Fruit fly (Drosophila melanogaster) whole organism, prepupa: ENCODE results near the gene CG34300.
A peak's percentile ranks its signal among the peaks of the same experiment; 100 is the strongest.

Experiments
- CG10631 ChIP-seq: fragments of 200-800 bp; sonication (Bioruptor generic); optimal IDR thresholded peaks from 2 replicates; lab custom pipeline; 2016; ENCODE audit warnings: missing biosample characterization, missing genetic modification characterization
- CG11762 ChIP-seq: fragments of 200-800 bp; sonication (Bioruptor generic); optimal IDR thresholded peaks from 3 replicates; lab custom pipeline; 2016; ENCODE audit warnings: missing biosample characterization, missing genetic modification characterization; ENCODE audit not compliant: insufficient read depth
- CG11902 ChIP-seq: fragments of 200-800 bp; sonication (Bioruptor generic); optimal IDR thresholded peaks from 3 replicates; lab custom pipeline; 2016; ENCODE audit warnings: missing biosample characterization, missing genetic modification characterization
- CG15336 ChIP-seq: fragments of 200-800 bp; sonication (Bioruptor generic); IDR thresholded peaks from 2 replicates; pipeline ENCODE4 v1.3.6; 2022; ENCODE audit warnings: missing biosample characterization, missing genetic modification characterization
- CG1621 ChIP-seq: fragments of 200-800 bp; sonication (Bioruptor generic); optimal IDR thresholded peaks from 3 replicates; lab custom pipeline; 2018; ENCODE audit warnings: missing biosample characterization, mild to moderate bottlenecking, missing genetic modification characterization
- CG16779 ChIP-seq: fragments of 200-800 bp; sonication (Bioruptor generic); optimal IDR thresholded peaks from 3 replicates; lab custom pipeline; 2017; ENCODE audit warnings: missing biosample characterization, mild to moderate bottlenecking, missing genetic modification characterization
- CG3032 ChIP-seq: fragments of 200-800 bp; optimal IDR thresholded peaks from 2 replicates; lab custom pipeline; 2019; ENCODE audit warnings: missing biosample characterization, mild to moderate bottlenecking, missing genetic modification characterization, moderate library complexity
- CG31627 ChIP-seq: fragments of 200-800 bp; sonication (Bioruptor generic); optimal IDR thresholded peaks from 3 replicates; lab custom pipeline; 2016; ENCODE audit warnings: missing biosample characterization, missing genetic modification characterization
- CG32006 ChIP-seq: fragments of 200-800 bp; sonication (Bioruptor generic); optimal IDR thresholded peaks from 3 replicates; lab custom pipeline; 2017; ENCODE audit warnings: missing biosample characterization, mild to moderate bottlenecking, missing genetic modification characterization
- CG34406 ChIP-seq: fragments of 200-800 bp; sonication (Bioruptor generic); optimal IDR thresholded peaks from 3 replicates; lab custom pipeline; 2016; ENCODE audit warnings: missing biosample characterization, missing genetic modification characterization
- CG3919 ChIP-seq: fragments of 200-800 bp; sonication (Bioruptor generic); optimal IDR thresholded peaks from 3 replicates; lab custom pipeline; 2016; ENCODE audit warnings: missing biosample characterization, missing genetic modification characterization
- CG6163 ChIP-seq: fragments of 200-800 bp; sonication (Bioruptor generic); IDR thresholded peaks from 3 replicates; pipeline ENCODE4 v1.3.6; 2022; ENCODE audit warnings: missing biosample characterization, missing genetic modification characterization
- CG6792 ChIP-seq: fragments of 200-800 bp; sonication (Bioruptor generic); optimal IDR thresholded peaks from 3 replicates; lab custom pipeline; 2016; ENCODE audit warnings: missing biosample characterization, missing genetic modification characterization
- CG6808 ChIP-seq: fragments of 200-800 bp; sonication (Bioruptor generic); optimal IDR thresholded peaks from 3 replicates; lab custom pipeline; 2017; ENCODE audit warnings: missing biosample characterization, missing genetic modification characterization, mild to moderate bottlenecking, moderate library complexity, missing genetic modification reagents
- CG6854 ChIP-seq: fragments of 200-800 bp; sonication (Bioruptor generic); optimal IDR thresholded peaks from 2 replicates; lab custom pipeline; 2017; ENCODE audit warnings: missing biosample characterization, mild to moderate bottlenecking, missing genetic modification characterization
- CG8319 ChIP-seq: fragments of 200-800 bp; sonication (Bioruptor generic); optimal IDR thresholded peaks from 3 replicates; lab custom pipeline; 2016; ENCODE audit warnings: missing biosample characterization, missing genetic modification characterization
- Eip75B ChIP-seq: fragments of 200-800 bp; sonication (Bioruptor generic); optimal IDR thresholded peaks from 3 replicates; lab custom pipeline; 2016; ENCODE audit warnings: missing biosample characterization, missing genetic modification characterization
- Eip78C ChIP-seq: fragments of 200-800 bp; sonication (Bioruptor generic); peaks from one replicate; lab custom pipeline; 2016; ENCODE audit warnings: missing biosample characterization, missing genetic modification characterization
- Eip93F ChIP-seq: fragments of 200-800 bp; sonication (Bioruptor generic); optimal IDR thresholded peaks from 2 replicates; lab custom pipeline; 2016; ENCODE audit warnings: missing biosample characterization, mild to moderate bottlenecking, missing genetic modification characterization
- Ets21C ChIP-seq: fragments of 200-800 bp; sonication (Bioruptor generic); optimal IDR thresholded peaks from 3 replicates; lab custom pipeline; 2016; ENCODE audit warnings: missing biosample characterization, missing genetic modification characterization
- Ets96B ChIP-seq: fragments of 200-800 bp; optimal IDR thresholded peaks from 2 replicates; lab custom pipeline; 2019; ENCODE audit warnings: missing biosample characterization, mild to moderate bottlenecking, missing genetic modification characterization, moderate library complexity
- Gug ChIP-seq: fragments of 200-800 bp; sonication (Bioruptor generic); IDR thresholded peaks from 2 replicates; pipeline ENCODE4 v1.3.6; 2022; ENCODE audit warnings: missing biosample characterization, missing genetic modification characterization
- Hr38 ChIP-seq: sonication (Bioruptor generic); optimal IDR thresholded peaks from 2 replicates; lab custom pipeline; 2016; ENCODE audit warnings: missing biosample characterization, missing genetic modification characterization
- Hr39 ChIP-seq: fragments of 200-800 bp; sonication (Bioruptor generic); optimal IDR thresholded peaks from 2 replicates; lab custom pipeline; 2016; ENCODE audit warnings: missing biosample characterization, missing genetic modification characterization
- Hr4 ChIP-seq: fragments of 200-800 bp; sonication (Bioruptor generic); optimal IDR thresholded peaks from 3 replicates; lab custom pipeline; 2016; ENCODE audit warnings: missing biosample characterization, missing genetic modification characterization
- Lpt ChIP-seq: fragments of 200-800 bp; sonication (Bioruptor generic); optimal IDR thresholded peaks from 3 replicates; lab custom pipeline; 2016; ENCODE audit warnings: missing biosample characterization, missing genetic modification characterization
- Met ChIP-seq: fragments of 200-800 bp; sonication (Bioruptor generic); optimal IDR thresholded peaks from 3 replicates; lab custom pipeline; 2016; ENCODE audit warnings: missing biosample characterization, missing genetic modification characterization
- Smox ChIP-seq: fragments of 200-800 bp; sonication (Bioruptor generic); optimal IDR thresholded peaks from 3 replicates; lab custom pipeline; 2016; ENCODE audit warnings: missing biosample characterization, missing genetic modification characterization
- Sox102F ChIP-seq: fragments of 200-800 bp; sonication (Bioruptor generic); optimal IDR thresholded peaks from 2 replicates; lab custom pipeline; 2016; ENCODE audit warnings: missing biosample characterization, mild to moderate bottlenecking, missing genetic modification characterization
- Sox14 ChIP-seq: fragments of 200-800 bp; sonication (Bioruptor generic); optimal IDR thresholded peaks from 3 replicates; lab custom pipeline; 2016; ENCODE audit warnings: missing biosample characterization, missing genetic modification characterization
- achi ChIP-seq: fragments of 200-800 bp; sonication (Bioruptor generic); optimal IDR thresholded peaks from 3 replicates; lab custom pipeline; 2016; ENCODE audit warnings: missing biosample characterization, missing genetic modification characterization
- acj6 ChIP-seq: fragments of 200-800 bp; sonication (Bioruptor generic); optimal IDR thresholded peaks from 3 replicates; lab custom pipeline; 2016; ENCODE audit warnings: missing biosample characterization, missing genetic modification characterization
- cyc ChIP-seq: fragments of 200-800 bp; sonication (Bioruptor generic); optimal IDR thresholded peaks from 3 replicates; lab custom pipeline; 2016; ENCODE audit warnings: missing biosample characterization, missing genetic modification characterization
- dac ChIP-seq: fragments of 200-800 bp; sonication (Bioruptor generic); optimal IDR thresholded peaks from 2 replicates; lab custom pipeline; 2017; ENCODE audit warnings: missing biosample characterization, mild to moderate bottlenecking, missing genetic modification characterization
- dsx ChIP-seq: fragments of 200-800 bp; optimal IDR thresholded peaks from 3 replicates; lab custom pipeline; 2019; ENCODE audit warnings: missing biosample characterization, mild to moderate bottlenecking, missing genetic modification characterization, moderate library complexity; ENCODE audit not compliant: poor library complexity, severe bottlenecking
- eg ChIP-seq: fragments of 200-800 bp; sonication (Bioruptor generic); IDR thresholded peaks from 3 replicates; pipeline ENCODE4 v1.3.6; 2022; ENCODE audit warnings: missing biosample characterization, missing genetic modification characterization
- esn ChIP-seq: fragments of 200-800 bp; sonication (Bioruptor generic); optimal IDR thresholded peaks from 2 replicates; lab custom pipeline; 2016; ENCODE audit warnings: missing biosample characterization, mild to moderate bottlenecking, missing genetic modification characterization, moderate library complexity
- fd59A ChIP-seq: fragments of 200-800 bp; sonication (Bioruptor generic); optimal IDR thresholded peaks from 2 replicates; lab custom pipeline; 2017; ENCODE audit warnings: missing biosample characterization, mild to moderate bottlenecking, missing genetic modification characterization, missing genetic modification reagents
- fkh ChIP-seq: fragments of 200-800 bp; sonication (Bioruptor generic); optimal IDR thresholded peaks from 3 replicates; lab custom pipeline; 2017; ENCODE audit warnings: missing biosample characterization, mild to moderate bottlenecking, missing genetic modification characterization, moderate library complexity
- lz ChIP-seq: fragments of 200-800 bp; sonication (Bioruptor generic); optimal IDR thresholded peaks from 3 replicates; lab custom pipeline; 2016; ENCODE audit warnings: missing biosample characterization, missing genetic modification characterization
- net ChIP-seq: fragments of 200-800 bp; sonication (Bioruptor generic); optimal IDR thresholded peaks from 3 replicates; lab custom pipeline; 2016; ENCODE audit warnings: missing biosample characterization, missing genetic modification characterization
- pdm3 ChIP-seq: fragments of 200-800 bp; sonication (Bioruptor generic); optimal IDR thresholded peaks from 3 replicates; lab custom pipeline; 2016; ENCODE audit warnings: missing biosample characterization, missing genetic modification characterization
- spab ChIP-seq: fragments of 200-800 bp; sonication (Bioruptor generic); optimal IDR thresholded peaks from 2 replicates; lab custom pipeline; 2017; ENCODE audit warnings: missing biosample characterization, mild to moderate bottlenecking, missing genetic modification characterization, missing genetic modification reagents
- ss ChIP-seq, 2 experiments: fragments of 200-800 bp; sonication (Bioruptor generic); optimal IDR thresholded peaks; 2 replicates in 1 of 2; 3 replicates in 1 of 2; lab custom pipeline; 2017 to 2018; ENCODE audit warnings: mild to moderate bottlenecking in 2 of 2, missing biosample characterization in 2 of 2, missing genetic modification characterization in 2 of 2, moderate library complexity in 1 of 2
- svp ChIP-seq: fragments of 200-800 bp; sonication (Bioruptor generic); peaks from one replicate; lab custom pipeline; 2016; ENCODE audit warnings: missing biosample characterization, missing genetic modification characterization
- topi ChIP-seq: fragments of 200-800 bp; sonication (Bioruptor generic); optimal IDR thresholded peaks from 3 replicates; lab custom pipeline; 2016; ENCODE audit warnings: missing biosample characterization, missing genetic modification characterization
- vri ChIP-seq: fragments of 200-800 bp; sonication (Bioruptor generic); optimal IDR thresholded peaks from 3 replicates; lab custom pipeline; 2016; ENCODE audit warnings: missing biosample characterization, mild to moderate bottlenecking, missing genetic modification characterization

CG34300 gene

dm6 chr3R:30297652-30298051, 8.8 kb downstream of the CG34300 start:
- peak; percentile 11 for TF ChIP-seq Met
- TF ChIP-seq esn (GFP tag; lab: Kevin White, UChicago), result no peak
- TF ChIP-seq topi (GFP tag; lab: Kevin White, UChicago), result no peak
- no peak for TF ChIP-seq CG1621
- TF ChIP-seq CG16779 (tag; lab: Kevin White, UChicago), result no peak
- TF ChIP-seq CG11762, result no peak
- peak in 1 of 2 experiments; percentile 34 for TF ChIP-seq ss (GFP tag; optimal IDR thresholded peaks at IDR 0.05; lab: Kevin White, UChicago)
- peak; percentile 85 for TF ChIP-seq svp (GFP tag; lab: Kevin White, UChicago)
- no peak for TF ChIP-seq CG31627
- TF ChIP-seq CG6854, result no peak
- no peak for TF ChIP-seq CG6792 (GFP tag; lab: Kevin White, UChicago)
- no peak for TF ChIP-seq Hr38 (GFP tag; lab: Kevin White, UChicago)
- TF ChIP-seq Eip78C, result no peak
- peak; percentile 21 for TF ChIP-seq Sox102F (GFP tag; lab: Kevin White, UChicago)
- TF ChIP-seq Ets96B, result no peak
- TF ChIP-seq Sox14 (GFP tag; lab: Kevin White, UChicago), result peak; percentile 57
- peak; percentile 83 for TF ChIP-seq vri
- no peak for TF ChIP-seq acj6
- 0 out of 3 replicates have a peak, but pooled peaks have one; percentile 13 for TF ChIP-seq CG6163

dm6 chr3R:30296840-30297239, 9.6 kb downstream of the CG34300 start:
- TF ChIP-seq spab, result no peak
- TF ChIP-seq eg, result peak; percentile 38; the same call in 1 of the 3 replicates
- no peak for TF ChIP-seq Gug (GFP tag; lab: Robert Waterston, UW)
- TF ChIP-seq, all 60 proteins: peak for 1

- TF ChIP-seq vri (peak; percentile 86), Eip78C (peak; percentile 96), CG16779 (tag; lab: Kevin White, UChicago) (peak; percentile 91), Ets96B (peak; percentile 94), svp (GFP tag; lab: Kevin White, UChicago) (peak; percentile 94), Smox (GFP tag; lab: Kevin White, UChicago) (peak; percentile 94), CG15336 (peak; percentile 99), esn (GFP tag; lab: Kevin White, UChicago) (peak; percentile 97), topi (GFP tag; lab: Kevin White, UChicago) (peak; percentile 91), net (peak; percentile 97), CG10631 (GFP tag; lab: Kevin White, UChicago) (peak; percentile 95), dac (peak; percentile 96), eg (peak; percentile 98), Gug (GFP tag; lab: Robert Waterston, UW) (peak; percentile 96), CG11902 (GFP tag; lab: Kevin White, UChicago) (peak; percentile 87), fkh (GFP tag; lab: Kevin White, UChicago) (no peak), CG6854 (peak; percentile 87), CG3919 (GFP tag; lab: Kevin White, UChicago) (peak; percentile 97), achi (peak; percentile 97), Met (peak; percentile 84), Eip93F (peak; percentile 64), Hr4 (peak; percentile 97), acj6 (peak; percentile 97), dsx (peak; percentile 69), Ets21C (peak; percentile 90), CG6808 (GFP tag; lab: Kevin White, UChicago) (peak; percentile 90), Sox14 (GFP tag; lab: Kevin White, UChicago) (peak; percentile 95), CG11762 (peak; percentile 96), pdm3 (GFP tag; lab: Kevin White, UChicago) (peak; percentile 96), Eip75B (GFP tag; lab: Kevin White, UChicago) (peak; percentile 94), Lpt (peak; percentile 96), CG3032 (peak; percentile 88), lz (GFP tag; lab: Kevin White, UChicago) (peak; percentile 95), Hr39 (GFP tag; lab: Kevin White, UChicago) (peak; percentile 94), CG32006 (GFP tag; lab: Kevin White, UChicago) (peak; percentile 98), CG8319 (GFP tag; lab: Kevin White, UChicago) (peak; percentile 71), Hr38 (GFP tag; lab: Kevin White, UChicago) (peak; percentile 25), CG34406 (peak; percentile 97), fd59A (GFP tag; lab: Kevin White, UChicago) (peak; percentile 86), cyc (GFP tag; lab: Kevin White, UChicago) (peak; percentile 92)
These were observed 10.4 kb downstream of the CG34300 start for dm6 chr3R:30296035-30296434.
